Worm (Caenorhabditis elegans) whole organism, early embryonic: ENCODE results near the gene mdt-11.

Source experiments
- B0310.2 ChIP-seq: sonication (generic microtip); optimal IDR thresholded peaks from 2 replicates; lab custom pipeline; 2016; ENCODE audit warnings: mild to moderate bottlenecking, missing genetic modification characterization, missing compliant biosample characterization
- F13C5.2 ChIP-seq: sonication (generic microtip); optimal IDR thresholded peaks from 2 replicates; lab custom pipeline; 2017; ENCODE audit warnings: mild to moderate bottlenecking, missing genetic modification characterization, inconsistent platforms, missing compliant biosample characterization
- aly-1 ChIP-seq: sonication (generic microtip); optimal IDR thresholded peaks from 2 replicates; lab custom pipeline; 2016; ENCODE audit warnings: missing genetic modification characterization, missing compliant biosample characterization
- ama-1 ChIP-seq: fragments of 150-350 bp; optimal IDR thresholded peaks from 2 replicates; lab custom pipeline; 2014
- ceh-36 ChIP-seq: sonication (generic microtip); optimal IDR thresholded peaks from 2 replicates; lab custom pipeline; 2016; ENCODE audit warnings: missing genetic modification characterization, inconsistent platforms, missing compliant biosample characterization
- flt-1 ChIP-seq: fragments of 200-800 bp; sonication (Bioruptor generic); IDR thresholded peaks from 2 replicates; pipeline ENCODE4 v1.3.6; 2022; ENCODE audit warnings: missing genetic modification characterization, missing compliant biosample characterization
- hmbx-1 ChIP-seq: sonication (generic microtip); optimal IDR thresholded peaks from 2 replicates; lab custom pipeline; 2016; ENCODE audit warnings: mild to moderate bottlenecking, missing genetic modification characterization, missing compliant biosample characterization
- hmg-4 ChIP-seq: fragments of 200-800 bp; sonication (Bioruptor generic); optimal IDR thresholded peaks from 2 replicates; lab custom pipeline; 2018; ENCODE audit warnings: mild to moderate bottlenecking, missing genetic modification characterization, missing compliant biosample characterization
- hnd-1 ChIP-seq: sonication (generic microtip); optimal IDR thresholded peaks from 2 replicates; lab custom pipeline; 2016; ENCODE audit warnings: missing genetic modification characterization, missing compliant biosample characterization
- scrt-1 ChIP-seq: fragments of 200-800 bp; sonication (Bioruptor generic); IDR thresholded peaks from 2 replicates; pipeline ENCODE4 v1.3.6; 2022; ENCODE audit warnings: missing genetic modification characterization, missing compliant biosample characterization
- sea-1 ChIP-seq: fragments of 200-800 bp; sonication (Bioruptor generic); conservative IDR thresholded peaks from 2 replicates; pipeline ENCODE4 v1.3.6; 2022; ENCODE audit warnings: missing genetic modification characterization, missing compliant biosample characterization
- tra-4 ChIP-seq: sonication (generic microtip); optimal IDR thresholded peaks from 2 replicates; lab custom pipeline; 2017; ENCODE audit warnings: missing genetic modification characterization, missing compliant biosample characterization

- TF ChIP-seq sea-1 (GFP tag; lab: Robert Waterston, UW) (no peak), scrt-1 (GFP tag; lab: Robert Waterston, UW) (no peak), hmg-4 (no peak), F13C5.2 (tag; lab: Kevin White, UChicago) (no peak), hnd-1 (tag; lab: Kevin White, UChicago) (no peak), B0310.2 (tag; lab: Kevin White, UChicago) (no peak), tra-4 (tag; lab: Kevin White, UChicago) (no peak), flt-1 (GFP tag; lab: Robert Waterston, UW) (no peak), ama-1 (no peak), aly-1 (tag; lab: Kevin White, UChicago) (no peak), ceh-36 (tag; lab: Kevin White, UChicago) (no peak), hmbx-1 (tag; lab: Kevin White, UChicago) (no peak)
These were observed 23.7 kb downstream of the mdt-11 start, which contains the start of gene C45G9.14 for ce11 chrIII:5044709-5045108.
